Worm (Caenorhabditis elegans) whole organism, midembryonic: ENCODE results near the gene elo-1.

ENCODE experiments used
- T22C8.4 ChIP-seq: fragments of 200-800 bp; sonication (Bioruptor generic); IDR thresholded peaks from 2 replicates; pipeline ENCODE4 v1.3.6; 2022; ENCODE audit warnings: missing genetic modification characterization, missing compliant biosample characterization
- tab-1 ChIP-seq: fragments of 200-800 bp; sonication (Bioruptor generic); IDR thresholded peaks from 2 replicates; pipeline ENCODE4 v1.3.6; 2022; ENCODE audit warnings: missing genetic modification characterization, missing compliant biosample characterization

DNA sequence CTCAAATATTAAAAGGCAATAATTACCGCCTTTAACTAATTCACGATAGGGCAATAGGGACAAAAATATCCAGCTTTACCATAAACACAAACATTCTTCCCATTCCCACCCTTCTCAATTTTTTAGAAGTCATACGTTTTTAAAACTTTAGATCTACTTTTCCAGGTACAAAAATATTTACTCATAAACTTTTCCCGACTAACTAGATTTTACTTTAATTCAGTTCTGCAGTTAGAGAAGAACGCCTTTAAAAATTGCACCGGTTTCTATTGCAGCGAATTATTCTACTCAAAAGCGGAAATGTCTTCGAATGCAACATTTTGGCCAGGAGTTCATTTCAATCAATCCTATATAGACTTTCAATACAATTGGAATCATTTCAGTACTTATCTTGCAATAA lies 29.9 kb upstream of the elo-1 start, which contains the start of gene sru-3:
- no peak for TF ChIP-seq tab-1 (GFP tag; lab: Robert Waterston, UW)
- TF ChIP-seq T22C8.4 (GFP tag; lab: Robert Waterston, UW), result no peak
